Fruit fly (Drosophila melanogaster) whole organism, embryonic: Measurements from ENCODE around the gene CG7963.

Experiments
- Abd-B ChIP-seq: fragments of 200-800 bp; sonication (Bioruptor generic); optimal IDR thresholded peaks from 2 replicates; lab custom pipeline; 2018; ENCODE audit warnings: missing biosample characterization, mild to moderate bottlenecking, missing genetic modification characterization, moderate library complexity
- Ada2b ChIP-seq: fragments of 200-800 bp; sonication (Bioruptor generic); IDR thresholded peaks from 2 replicates; pipeline ENCODE4 v1.3.6; 2022; ENCODE audit warnings: missing biosample characterization, missing genetic modification characterization
- B-H1 ChIP-seq: fragments of 200-800 bp; sonication (Bioruptor generic); IDR thresholded peaks from 3 replicates; pipeline ENCODE4 v1.3.6; 2022; ENCODE audit warnings: missing biosample characterization, missing genetic modification characterization
- Bteb2 ChIP-seq: fragments of 200-800 bp; sonication (Bioruptor generic); optimal IDR thresholded peaks from 2 replicates; lab custom pipeline; 2016; ENCODE audit warnings: missing biosample characterization, missing genetic modification characterization
- CG12236 ChIP-seq: fragments of 200-800 bp; sonication (Bioruptor generic); optimal IDR thresholded peaks from 2 replicates; lab custom pipeline; 2016; ENCODE audit warnings: missing biosample characterization, missing genetic modification characterization
- CG12391 ChIP-seq: fragments of 200-800 bp; sonication (Bioruptor generic); optimal IDR thresholded peaks from 3 replicates; lab custom pipeline; 2018; ENCODE audit warnings: missing biosample characterization, mild to moderate bottlenecking, missing genetic modification characterization, moderate library complexity
- CG13424 ChIP-seq: fragments of 200-800 bp; sonication (Bioruptor generic); optimal IDR thresholded peaks from 2 replicates; lab custom pipeline; 2019; ENCODE audit warnings: missing biosample characterization, mild to moderate bottlenecking, missing genetic modification characterization, moderate library complexity
- CG13894 ChIP-seq: fragments of 200-800 bp; sonication (Bioruptor generic); optimal IDR thresholded peaks from 3 replicates; lab custom pipeline; 2018; ENCODE audit warnings: missing biosample characterization, mild to moderate bottlenecking, missing genetic modification characterization, moderate library complexity
- CG14050 ChIP-seq: fragments of 200-800 bp; sonication (Bioruptor generic); IDR thresholded peaks from 3 replicates; pipeline ENCODE4 v1.3.6; 2022; ENCODE audit warnings: missing biosample characterization, missing genetic modification characterization
- CG15269 ChIP-seq: fragments of 200-800 bp; sonication (Bioruptor generic); optimal IDR thresholded peaks from 2 replicates; lab custom pipeline; 2018; ENCODE audit warnings: missing biosample characterization, mild to moderate bottlenecking, missing genetic modification characterization, moderate library complexity
- CG1603 ChIP-seq: fragments of 200-800 bp; sonication (Bioruptor generic); optimal IDR thresholded peaks from 2 replicates; lab custom pipeline; 2019; ENCODE audit warnings: missing biosample characterization, mild to moderate bottlenecking, missing genetic modification characterization, moderate library complexity
- CG17359 ChIP-seq: fragments of 200-800 bp; sonication (Bioruptor generic); optimal IDR thresholded peaks from 3 replicates; lab custom pipeline; 2018; ENCODE audit warnings: missing biosample characterization, mild to moderate bottlenecking, missing genetic modification characterization, moderate library complexity
- CG18011 ChIP-seq: fragments of 200-800 bp; sonication (Bioruptor generic); optimal IDR thresholded peaks from 2 replicates; lab custom pipeline; 2017; ENCODE audit warnings: missing biosample characterization, missing genetic modification characterization, mild to moderate bottlenecking, moderate library complexity, missing genotype
- CG34376 ChIP-seq: fragments of 200-800 bp; sonication (Bioruptor generic); optimal IDR thresholded peaks from 2 replicates; lab custom pipeline; 2018; ENCODE audit warnings: missing biosample characterization, mild to moderate bottlenecking, missing genetic modification characterization
- CG8089 ChIP-seq: fragments of 200-800 bp; sonication (Bioruptor generic); optimal IDR thresholded peaks from 3 replicates; lab custom pipeline; 2016; ENCODE audit warnings: missing biosample characterization, missing genetic modification characterization
- CG8290 ChIP-seq, 3 experiments: fragments of 200-800 bp; sonication (Bioruptor generic); optimal IDR thresholded peaks; 2 replicates each; lab custom pipeline; 2016 to 2019; ENCODE audit warnings: missing biosample characterization in 3 of 3, missing genetic modification characterization in 3 of 3, mild to moderate bottlenecking in 2 of 3, moderate library complexity in 1 of 3
- CkIIα-i1 ChIP-seq: fragments of 200-800 bp; sonication (Bioruptor generic); IDR thresholded peaks from 2 replicates; pipeline ENCODE4 v1.3.6; 2022; ENCODE audit warnings: missing biosample characterization, missing genetic modification characterization
- D19A ChIP-seq: fragments of 200-800 bp; optimal IDR thresholded peaks from 3 replicates; lab custom pipeline; 2019; ENCODE audit warnings: missing biosample characterization, mild to moderate bottlenecking, missing genetic modification characterization, moderate library complexity
- Drgx ChIP-seq: fragments of 200-800 bp; sonication (Bioruptor generic); IDR thresholded peaks from 2 replicates; pipeline ENCODE4 v1.3.6; 2022; ENCODE audit warnings: missing biosample characterization, missing genetic modification characterization
- H2.0 ChIP-seq: fragments of 200-800 bp; sonication (Bioruptor generic); IDR thresholded peaks from 2 replicates; pipeline ENCODE4 v1.3.6; 2022; ENCODE audit warnings: missing biosample characterization, missing genetic modification characterization
- HLH3B ChIP-seq: fragments of 200-800 bp; sonication (Bioruptor generic); IDR thresholded peaks from 2 replicates; pipeline ENCODE4 v1.3.6; 2022; ENCODE audit warnings: missing biosample characterization, missing genetic modification characterization
- Med ChIP-seq: fragments of 200-800 bp; sonication (Bioruptor generic); peaks from one replicate; lab custom pipeline; 2016; ENCODE audit warnings: missing biosample characterization, missing genetic modification characterization, mild to moderate bottlenecking, inconsistent platforms, moderate library complexity
- Nf-YA ChIP-seq: fragments of 200-800 bp; sonication (Bioruptor generic); IDR thresholded peaks from 2 replicates; pipeline ENCODE4 v1.3.6; 2022; ENCODE audit warnings: missing biosample characterization, missing genetic modification characterization
- NfI ChIP-seq: fragments of 200-800 bp; sonication (Bioruptor generic); optimal IDR thresholded peaks from 3 replicates; lab custom pipeline; 2018; ENCODE audit warnings: missing biosample characterization, mild to moderate bottlenecking, missing genetic modification characterization, moderate library complexity
- Oaz ChIP-seq: fragments of 200-800 bp; sonication (Bioruptor generic); IDR thresholded peaks from 2 replicates; pipeline ENCODE4 v1.3.6; 2022; ENCODE audit warnings: missing biosample characterization, missing genetic modification characterization
- Oli ChIP-seq: fragments of 200-800 bp; sonication (Bioruptor generic); optimal IDR thresholded peaks from 2 replicates; lab custom pipeline; 2018; ENCODE audit warnings: missing biosample characterization, mild to moderate bottlenecking, missing genetic modification characterization, moderate library complexity
- bigmax ChIP-seq: fragments of 200-800 bp; sonication (Bioruptor generic); optimal IDR thresholded peaks from 2 replicates; lab custom pipeline; 2018; ENCODE audit warnings: missing biosample characterization, mild to moderate bottlenecking, missing genetic modification characterization
- bsh ChIP-seq, 2 experiments: fragments of 200-800 bp; sonication (Bioruptor generic); optimal IDR thresholded peaks; 2 replicates each; lab custom pipeline; 2017 to 2018; ENCODE audit warnings: mild to moderate bottlenecking in 2 of 2, missing biosample characterization in 2 of 2, missing genetic modification characterization in 2 of 2, moderate library complexity in 1 of 2
- ci ChIP-seq: fragments of 200-800 bp; sonication (Bioruptor generic); IDR thresholded peaks from 3 replicates; pipeline ENCODE4 v1.3.6; 2022; ENCODE audit warnings: missing biosample characterization, missing genetic modification characterization
- crp ChIP-seq, 2 experiments: fragments of 200-800 bp; sonication (Bioruptor generic); optimal IDR thresholded peaks; 2 replicates in 1 of 2; 3 replicates in 1 of 2; lab custom pipeline; 2017; ENCODE audit warnings: missing biosample characterization in 2 of 2, missing genetic modification characterization in 2 of 2, mild to moderate bottlenecking in 1 of 2, moderate library complexity in 1 of 2
- da ChIP-seq: fragments of 200-800 bp; sonication (Bioruptor generic); optimal IDR thresholded peaks from 2 replicates; lab custom pipeline; 2016; ENCODE audit warnings: missing biosample characterization, missing genetic modification characterization
- dysf ChIP-seq: fragments of 200-800 bp; sonication (Bioruptor generic); IDR thresholded peaks from 3 replicates; pipeline ENCODE4 v1.3.6; 2022; ENCODE audit warnings: missing biosample characterization, missing genetic modification characterization
- fd96Cb ChIP-seq: fragments of 200-800 bp; sonication (Bioruptor generic); optimal IDR thresholded peaks from 2 replicates; lab custom pipeline; 2018; ENCODE audit warnings: missing biosample characterization, mild to moderate bottlenecking, missing genetic modification characterization, moderate library complexity
- gem ChIP-seq: fragments of 200-800 bp; sonication (Bioruptor generic); optimal IDR thresholded peaks from 2 replicates; lab custom pipeline; 2019; ENCODE audit warnings: missing biosample characterization, mild to moderate bottlenecking, missing genetic modification characterization, moderate library complexity
- jing ChIP-seq: fragments of 200-800 bp; sonication (Bioruptor generic); optimal IDR thresholded peaks from 2 replicates; lab custom pipeline; 2018; ENCODE audit warnings: missing biosample characterization, mild to moderate bottlenecking, missing genetic modification characterization
- lmd ChIP-seq: fragments of 200-800 bp; sonication (Bioruptor generic); IDR thresholded peaks from 2 replicates; pipeline ENCODE4 v1.3.6; 2022; ENCODE audit warnings: missing biosample characterization, missing genetic modification characterization
- nmo ChIP-seq: fragments of 200-800 bp; sonication (Bioruptor generic); optimal IDR thresholded peaks from 2 replicates; lab custom pipeline; 2018; ENCODE audit warnings: missing biosample characterization, mild to moderate bottlenecking, missing genetic modification characterization, moderate library complexity
- org-1 ChIP-seq: fragments of 200-800 bp; sonication (Bioruptor generic); optimal IDR thresholded peaks from 2 replicates; lab custom pipeline; 2017; ENCODE audit warnings: missing biosample characterization, missing genetic modification characterization
- otp ChIP-seq: fragments of 200-800 bp; sonication (Bioruptor generic); IDR thresholded peaks from 3 replicates; pipeline ENCODE4, ENCODE4 v1.3.6; 2022; ENCODE audit warnings: missing biosample characterization, missing genetic modification characterization
- ranshi ChIP-seq: fragments of 200-800 bp; sonication (Bioruptor generic); IDR thresholded peaks from 2 replicates; pipeline ENCODE4 v1.3.6; 2022; ENCODE audit warnings: missing biosample characterization, missing genetic modification characterization
- sens ChIP-seq: fragments of 200-800 bp; sonication (Bioruptor generic); peaks from one replicate; lab custom pipeline; 2016; ENCODE audit warnings: missing biosample characterization, missing genetic modification characterization
- seq ChIP-seq: fragments of 200-800 bp; sonication (Bioruptor generic); IDR thresholded peaks from 2 replicates; pipeline ENCODE4 v1.3.6; 2022; ENCODE audit warnings: missing biosample characterization, missing genetic modification characterization
- slbo ChIP-seq: fragments of 200-800 bp; sonication (Bioruptor generic); IDR thresholded peaks from 2 replicates; pipeline ENCODE4 v1.3.6; 2022; ENCODE audit warnings: missing biosample characterization, missing genetic modification characterization
- sob ChIP-seq: fragments of 200-800 bp; sonication (Bioruptor generic); IDR thresholded peaks from 2 replicates; pipeline ENCODE4 v1.3.6; 2022; ENCODE audit warnings: missing biosample characterization, missing genetic modification characterization
- tx ChIP-seq: fragments of 200-800 bp; sonication (Bioruptor generic); optimal IDR thresholded peaks from 2 replicates; lab custom pipeline; 2016; ENCODE audit warnings: missing biosample characterization, missing genetic modification characterization
- unpg ChIP-seq: fragments of 200-800 bp; sonication (Bioruptor generic); optimal IDR thresholded peaks from 3 replicates; lab custom pipeline; 2018; ENCODE audit warnings: missing biosample characterization, mild to moderate bottlenecking, missing genetic modification characterization, moderate library complexity
- wor ChIP-seq: fragments of 200-800 bp; sonication (Bioruptor generic); IDR thresholded peaks from 2 replicates; pipeline ENCODE4 v1.3.6; 2022; ENCODE audit warnings: missing biosample characterization, missing genetic modification characterization
- zfh1 ChIP-seq: fragments of 200-800 bp; sonication (Bioruptor generic); IDR thresholded peaks from 3 replicates; pipeline ENCODE4 v1.3.6; 2022; ENCODE audit warnings: missing biosample characterization, missing genetic modification characterization

CG7963 gene

dm6 chr3R:8354458-8354857 is 8.2 kb upstream of the CG7963 start (continued):
- TF ChIP-seq CG12236 (no peak), CG8290 (GFP tag; optimal IDR thresholded peaks at IDR 0.05; lab: Kevin White, UChicago) (no peak), CG8290 (tag; optimal IDR thresholded peaks at IDR 0.05; lab: Kevin White, UChicago) (peak in 1 of 2 experiments; percentile 42), sob (GFP tag; lab: Robert Waterston, UW) (peak; percentile 62), crp (GFP tag; optimal IDR thresholded peaks at IDR 0.05; lab: Kevin White, UChicago) (no peak), CG12391 (peak; percentile 39)

- no peak for TF ChIP-seq tx
- peak; percentile 36 for TF ChIP-seq jing (GFP tag; lab: Kevin White, UChicago)
- peak; percentile 37; the same call in 1 of the 2 replicates for TF ChIP-seq Nf-YA
- TF ChIP-seq org-1 (GFP tag; lab: Kevin White, UChicago), result no peak
- TF ChIP-seq ci (GFP tag; lab: Robert Waterston, UW), result peak; percentile 26; the same call in 1 of the 3 replicates
- 0 out of 2 replicates have a peak, but pooled peaks have one; percentile 4 for TF ChIP-seq Oaz (GFP tag; lab: Robert Waterston, UW)
- peak; percentile 21; the same call in 1 of the 3 replicates for TF ChIP-seq B-H1 (GFP tag; lab: Robert Waterston, UW)
- TF ChIP-seq bigmax (GFP tag; lab: Kevin White, UChicago), result no peak
- peak; percentile 13 for TF ChIP-seq nmo
- TF ChIP-seq wor (GFP tag; lab: Robert Waterston, UW), result peak; percentile 10; the same call in 1 of the 2 replicates
- no peak for TF ChIP-seq CG34376 (GFP tag; lab: Kevin White, UChicago)
- TF ChIP-seq lmd, result peak; percentile 36; the same call in 1 of the 2 replicates
- 0 out of 2 replicates have a peak, but pooled peaks have one; percentile 7 for TF ChIP-seq slbo (GFP tag; lab: Robert Waterston, UW)
- TF ChIP-seq Abd-B, result peak; percentile 27
- peak; percentile 11; the same call in 2 of the 3 replicates for TF ChIP-seq dysf (GFP tag; lab: Robert Waterston, UW)
- TF ChIP-seq D19A (tag; lab: Kevin White, UChicago), result no peak
- peak; percentile 52; the same call in 1 of the 2 replicates for TF ChIP-seq HLH3B (GFP tag; lab: Robert Waterston, UW)
- TF ChIP-seq Oli (tag; lab: Kevin White, UChicago), result peak; percentile 47
- TF ChIP-seq Drgx (GFP tag; lab: Robert Waterston, UW), result peak; percentile 95
- TF ChIP-seq Ada2b, result peak; percentile 40; the same call in 1 of the 2 replicates
- 0 out of 3 replicates have a peak, but pooled peaks have one; percentile 5 for TF ChIP-seq otp
- TF ChIP-seq CG1603 (tag; lab: Kevin White, UChicago), result peak; percentile 38
- TF ChIP-seq CG8089 (GFP tag; lab: Kevin White, UChicago), result no peak
- TF ChIP-seq unpg (GFP tag; lab: Kevin White, UChicago), result peak; percentile 61
- no peak for TF ChIP-seq NfI
- peak; percentile 62 for TF ChIP-seq CG13424
- no peak for TF ChIP-seq Bteb2 (GFP tag; lab: Kevin White, UChicago)
- peak; percentile 61; the same call in 1 of the 3 replicates for TF ChIP-seq CG14050
- TF ChIP-seq fd96Cb (tag; lab: Kevin White, UChicago), result peak; percentile 48
- peak; percentile 43 for TF ChIP-seq CG17359
- TF ChIP-seq CG15269 (tag; lab: Kevin White, UChicago), result peak; percentile 20
- TF ChIP-seq ranshi (GFP tag; lab: Robert Waterston, UW), result peak; percentile 21; the same call in 1 of the 2 replicates
- peak; percentile 79 for TF ChIP-seq sens (GFP tag; lab: Kevin White, UChicago)
- TF ChIP-seq da (GFP tag; lab: Kevin White, UChicago), result peak; percentile 9
- TF ChIP-seq H2.0 (GFP tag; lab: Robert Waterston, UW), result 0 out of 2 replicates have a peak, but pooled peaks have one; percentile 12
- TF ChIP-seq bsh (GFP tag; optimal IDR thresholded peaks at IDR 0.05; lab: Kevin White, UChicago), result peak in 1 of 2 experiments; percentile 10
- TF ChIP-seq CkIIα-i1 (GFP tag; lab: Robert Waterston, UW), result no peak
- TF ChIP-seq seq (GFP tag; lab: Robert Waterston, UW), result peak; percentile 34; the same call in 1 of the 2 replicates
- TF ChIP-seq gem (tag; lab: Kevin White, UChicago), result peak; percentile 60
- TF ChIP-seq CG13894 (tag; lab: Kevin White, UChicago), result no peak
- no peak for TF ChIP-seq CG18011 (GFP tag; lab: Kevin White, UChicago)
- TF ChIP-seq zfh1 (GFP tag; lab: Robert Waterston, UW), result peak; percentile 31; the same call in 2 of the 3 replicates
- TF ChIP-seq Med, result peak; percentile 78
Measured at dm6 chr3R:8354969-8355368, 7.7 kb upstream of the CG7963 start.
